Fruit fly (Drosophila melanogaster) whole organism, embryonic: ENCODE results near the gene CG16734.

Experiments
- Atf-2 ChIP-seq: fragments of 200-800 bp; sonication (Bioruptor generic); optimal IDR thresholded peaks from 2 replicates; lab custom pipeline; 2016; ENCODE audit warnings: missing biosample characterization, missing genetic modification characterization
- Awh ChIP-seq: fragments of 200-800 bp; sonication (Bioruptor generic); IDR thresholded peaks from 2 replicates; pipeline ENCODE4, ENCODE4 v1.3.6; 2022; ENCODE audit warnings: missing biosample characterization, missing genetic modification characterization
- Bgb ChIP-seq: fragments of 200-800 bp; sonication (Bioruptor generic); IDR thresholded peaks from 2 replicates; pipeline ENCODE4 v1.3.6; 2022; ENCODE audit warnings: missing biosample characterization, missing genetic modification characterization; ENCODE audit not compliant: partially characterized antibody
- Blimp-1 ChIP-seq: fragments of 200-800 bp; sonication (Bioruptor generic); optimal IDR thresholded peaks from 3 replicates; lab custom pipeline; 2018; ENCODE audit warnings: missing biosample characterization, missing genetic modification characterization, mild to moderate bottlenecking, moderate library complexity, missing genetic modification reagents
- CG10321 ChIP-seq: fragments of 200-800 bp; sonication (Bioruptor generic); IDR thresholded peaks from 2 replicates; pipeline ENCODE4 v1.3.6; 2022; ENCODE audit warnings: missing biosample characterization, missing genetic modification characterization
- CG10959 ChIP-seq: fragments of 200-800 bp; sonication (Bioruptor generic); IDR thresholded peaks from 2 replicates; pipeline ENCODE4 v1.3.6; 2022; ENCODE audit warnings: missing biosample characterization, missing genetic modification characterization
- CG11504 ChIP-seq: fragments of 200-800 bp; sonication (Bioruptor generic); optimal IDR thresholded peaks from 3 replicates; lab custom pipeline; 2019; ENCODE audit warnings: missing biosample characterization, mild to moderate bottlenecking, missing genetic modification characterization, moderate library complexity
- CG11560 ChIP-seq: fragments of 200-800 bp; sonication (Bioruptor generic); IDR thresholded peaks from 3 replicates; pipeline ENCODE4 v1.3.6; 2022; ENCODE audit warnings: missing biosample characterization, missing genetic modification characterization
- CG11723 ChIP-seq: fragments of 200-800 bp; sonication (Bioruptor generic); optimal IDR thresholded peaks from 2 replicates; lab custom pipeline; 2017; ENCODE audit warnings: missing biosample characterization, mild to moderate bottlenecking, missing genetic modification characterization
- CG13123 ChIP-seq: fragments of 200-800 bp; sonication (Bioruptor generic); optimal IDR thresholded peaks from 2 replicates; lab custom pipeline; 2016; ENCODE audit warnings: missing biosample characterization, missing genetic modification characterization
- CG15011 ChIP-seq: fragments of 200-800 bp; sonication (Bioruptor generic); optimal IDR thresholded peaks from 3 replicates; lab custom pipeline; 2018; ENCODE audit warnings: missing biosample characterization, mild to moderate bottlenecking, missing genetic modification characterization
- CG1792 ChIP-seq: fragments of 200-800 bp; sonication (Bioruptor generic); optimal IDR thresholded peaks from 2 replicates; lab custom pipeline; 2016; ENCODE audit warnings: missing biosample characterization, missing genetic modification characterization
- CG18764 ChIP-seq: fragments of 200-800 bp; sonication (Bioruptor generic); optimal IDR thresholded peaks from 3 replicates; lab custom pipeline; 2016; ENCODE audit warnings: missing biosample characterization, missing genetic modification characterization
- CG2202 ChIP-seq: fragments of 200-800 bp; sonication (Bioruptor generic); optimal IDR thresholded peaks from 2 replicates; lab custom pipeline; 2018; ENCODE audit warnings: missing biosample characterization, mild to moderate bottlenecking, missing genetic modification characterization
- CG2889 ChIP-seq: fragments of 200-800 bp; sonication (Bioruptor generic); IDR thresholded peaks from 3 replicates; pipeline ENCODE4 v1.3.6; 2022; ENCODE audit warnings: missing biosample characterization, missing genetic modification characterization
- CG32772 ChIP-seq: fragments of 200-800 bp; sonication (Bioruptor generic); IDR thresholded peaks from 2 replicates; pipeline ENCODE4 v1.3.6; 2022; ENCODE audit warnings: missing biosample characterization, missing genetic modification characterization
- CG3407 ChIP-seq: fragments of 200-800 bp; sonication (Bioruptor generic); optimal IDR thresholded peaks from 2 replicates; lab custom pipeline; 2018; ENCODE audit warnings: missing biosample characterization, mild to moderate bottlenecking, missing genetic modification characterization
- CG7745 ChIP-seq: fragments of 200-800 bp; sonication (Bioruptor generic); optimal IDR thresholded peaks from 2 replicates; lab custom pipeline; 2018; ENCODE audit warnings: missing biosample characterization, mild to moderate bottlenecking, missing genetic modification characterization, moderate library complexity
- CG8290 ChIP-seq, 3 experiments: fragments of 200-800 bp; sonication (Bioruptor generic); optimal IDR thresholded peaks; 2 replicates each; lab custom pipeline; 2016 to 2019; ENCODE audit warnings: missing biosample characterization in 3 of 3, missing genetic modification characterization in 3 of 3, mild to moderate bottlenecking in 2 of 3, moderate library complexity in 1 of 3
- CG8388 ChIP-seq: fragments of 200-800 bp; sonication (Bioruptor generic); optimal IDR thresholded peaks from 2 replicates; lab custom pipeline; 2019; ENCODE audit warnings: missing biosample characterization, mild to moderate bottlenecking, missing genetic modification characterization, moderate library complexity
- Camta ChIP-seq: fragments of 200-800 bp; sonication (Bioruptor generic); optimal IDR thresholded peaks from 2 replicates; lab custom pipeline; 2016; ENCODE audit warnings: missing biosample characterization, missing genetic modification characterization
- CrebB ChIP-seq: fragments of 200-800 bp; sonication (Bioruptor generic); optimal IDR thresholded peaks from 3 replicates; lab custom pipeline; 2018; ENCODE audit warnings: missing biosample characterization, mild to moderate bottlenecking, missing genetic modification characterization
- Dp ChIP-seq: fragments of 200-800 bp; sonication (Bioruptor generic); optimal IDR thresholded peaks from 2 replicates; lab custom pipeline; 2018; ENCODE audit warnings: missing biosample characterization, mild to moderate bottlenecking, missing genetic modification characterization, moderate library complexity
- Dref ChIP-seq: fragments of 200-800 bp; sonication (Bioruptor generic); IDR thresholded peaks from 2 replicates; pipeline ENCODE4 v1.3.6; 2022; ENCODE audit warnings: missing biosample characterization, missing genetic modification characterization
- E2f1 ChIP-seq: fragments of 200-800 bp; sonication (Bioruptor generic); IDR thresholded peaks from 2 replicates; pipeline ENCODE4 v1.3.6; 2022; ENCODE audit warnings: missing biosample characterization, missing genetic modification characterization
- Hand ChIP-seq: fragments of 200-800 bp; sonication (Bioruptor generic); optimal IDR thresholded peaks from 2 replicates; lab custom pipeline; 2017; ENCODE audit warnings: mild to moderate bottlenecking, missing biosample characterization, missing genetic modification reagents, missing genetic modification characterization
- Hey ChIP-seq: fragments of 200-800 bp; sonication (Bioruptor generic); optimal IDR thresholded peaks from 3 replicates; lab custom pipeline; 2018; ENCODE audit warnings: missing biosample characterization, mild to moderate bottlenecking, missing genetic modification characterization
- HmgZ ChIP-seq: fragments of 200-800 bp; sonication (Bioruptor generic); optimal IDR thresholded peaks from 2 replicates; lab custom pipeline; 2018; ENCODE audit warnings: missing biosample characterization, mild to moderate bottlenecking, missing genetic modification characterization
- Hr78 ChIP-seq, 2 experiments: fragments of 200-800 bp in 1 of 2; fragments of >200 bp in 1 of 2; sonication (Bioruptor generic) in 1 of 2; optimal IDR thresholded peaks; 2 replicates each; lab custom pipeline; 2017 to 2019; ENCODE audit warnings: missing biosample characterization in 2 of 2, missing genetic modification characterization in 2 of 2, mild to moderate bottlenecking in 1 of 2, moderate library complexity in 1 of 2
- Mad ChIP-seq: fragments of 200-800 bp; sonication (Bioruptor generic); optimal IDR thresholded peaks from 2 replicates; lab custom pipeline; 2016; ENCODE audit warnings: missing biosample characterization, missing genetic modification characterization
- NC2β ChIP-seq: fragments of 200-800 bp; sonication (Bioruptor generic); optimal IDR thresholded peaks from 2 replicates; lab custom pipeline; 2016; ENCODE audit warnings: missing biosample characterization, missing genetic modification characterization
- Ravus ChIP-seq: fragments of 200-800 bp; sonication (Bioruptor generic); IDR thresholded peaks from 2 replicates; pipeline ENCODE4 v1.3.6; 2022; ENCODE audit warnings: missing biosample characterization, missing genetic modification characterization
- Sry-β ChIP-seq: fragments of 200-800 bp; sonication (Bioruptor generic); optimal IDR thresholded peaks from 2 replicates; lab custom pipeline; 2018; ENCODE audit warnings: missing biosample characterization, mild to moderate bottlenecking, missing genetic modification characterization, moderate library complexity
- chif ChIP-seq, 2 experiments: fragments of 200-800 bp; sonication (Bioruptor generic); optimal IDR thresholded peaks; 3 replicates each; lab custom pipeline; 2016; ENCODE audit warnings: missing biosample characterization in 2 of 2, missing genetic modification characterization in 2 of 2
- crc ChIP-seq: fragments of 200-800 bp; sonication (Bioruptor generic); optimal IDR thresholded peaks from 2 replicates; lab custom pipeline; 2016; ENCODE audit warnings: missing biosample characterization, missing genetic modification characterization
- dysf ChIP-seq: fragments of 200-800 bp; sonication (Bioruptor generic); IDR thresholded peaks from 3 replicates; pipeline ENCODE4 v1.3.6; 2022; ENCODE audit warnings: missing biosample characterization, missing genetic modification characterization
- en ChIP-seq: fragments of 200-800 bp; sonication (Bioruptor generic); optimal IDR thresholded peaks from 2 replicates; lab custom pipeline; 2016; ENCODE audit warnings: missing biosample characterization, missing genetic modification characterization
- fd3F ChIP-seq: fragments of 200-800 bp; sonication (Bioruptor generic); optimal IDR thresholded peaks from 2 replicates; lab custom pipeline; 2018; ENCODE audit warnings: missing biosample characterization, mild to moderate bottlenecking, missing genetic modification characterization, moderate library complexity
- ken ChIP-seq: fragments of 200-800 bp; sonication (Bioruptor generic); IDR thresholded peaks from 3 replicates; pipeline ENCODE4 v1.3.6; 2022; ENCODE audit warnings: missing biosample characterization, missing genetic modification characterization
- lilli ChIP-seq: fragments of 200-800 bp; sonication (Bioruptor generic); optimal IDR thresholded peaks from 3 replicates; lab custom pipeline; 2016; ENCODE audit warnings: missing biosample characterization, missing genetic modification characterization
- mirr ChIP-seq: fragments of 200-800 bp; sonication (Bioruptor generic); optimal IDR thresholded peaks from 3 replicates; lab custom pipeline; 2018; ENCODE audit warnings: missing biosample characterization, mild to moderate bottlenecking, missing genetic modification characterization
- nmo ChIP-seq: fragments of 200-800 bp; sonication (Bioruptor generic); optimal IDR thresholded peaks from 2 replicates; lab custom pipeline; 2018; ENCODE audit warnings: missing biosample characterization, mild to moderate bottlenecking, missing genetic modification characterization, moderate library complexity
- odd ChIP-seq: fragments of 200-800 bp; sonication (Bioruptor generic); optimal IDR thresholded peaks from 2 replicates; lab custom pipeline; 2017; ENCODE audit warnings: missing biosample characterization, mild to moderate bottlenecking, missing genetic modification characterization
- onecut ChIP-seq: fragments of 200-800 bp; sonication (Bioruptor generic); IDR thresholded peaks from 2 replicates; pipeline ENCODE4 v1.3.6; 2022; ENCODE audit warnings: missing biosample characterization, missing genetic modification characterization
- phol ChIP-seq: fragments of 200-800 bp; sonication (Bioruptor generic); optimal IDR thresholded peaks from 3 replicates; lab custom pipeline; 2018; ENCODE audit warnings: missing biosample characterization, mild to moderate bottlenecking, missing genetic modification characterization, moderate library complexity
- schlank ChIP-seq: fragments of 200-800 bp; sonication (Bioruptor generic); optimal IDR thresholded peaks from 2 replicates; lab custom pipeline; 2018; ENCODE audit warnings: missing biosample characterization, mild to moderate bottlenecking, missing genetic modification characterization
- sisA ChIP-seq: fragments of 200-800 bp; sonication (Bioruptor generic); IDR thresholded peaks from 2 replicates; pipeline ENCODE4 v1.3.6; 2022; ENCODE audit warnings: missing biosample characterization, missing genetic modification characterization
- sob ChIP-seq: fragments of 200-800 bp; sonication (Bioruptor generic); IDR thresholded peaks from 2 replicates; pipeline ENCODE4 v1.3.6; 2022; ENCODE audit warnings: missing biosample characterization, missing genetic modification characterization
- sqz ChIP-seq: fragments of 200-800 bp; sonication (Bioruptor generic); optimal IDR thresholded peaks from 3 replicates; lab custom pipeline; 2018; ENCODE audit warnings: missing biosample characterization, mild to moderate bottlenecking, missing genetic modification characterization
- sr ChIP-seq: fragments of 200-800 bp; sonication (Bioruptor generic); IDR thresholded peaks from 3 replicates; pipeline ENCODE4 v1.3.6; 2022; ENCODE audit warnings: missing biosample characterization, missing genetic modification characterization
- vfl ChIP-seq: fragments of 200-800 bp; sonication (Bioruptor generic); optimal IDR thresholded peaks from 2 replicates; lab custom pipeline; 2016; ENCODE audit warnings: missing biosample characterization, missing genetic modification characterization
- yki ChIP-seq: fragments of >200 bp; optimal IDR thresholded peaks from 3 replicates; lab custom pipeline; 2018

The CG16734 gene

DNA sequence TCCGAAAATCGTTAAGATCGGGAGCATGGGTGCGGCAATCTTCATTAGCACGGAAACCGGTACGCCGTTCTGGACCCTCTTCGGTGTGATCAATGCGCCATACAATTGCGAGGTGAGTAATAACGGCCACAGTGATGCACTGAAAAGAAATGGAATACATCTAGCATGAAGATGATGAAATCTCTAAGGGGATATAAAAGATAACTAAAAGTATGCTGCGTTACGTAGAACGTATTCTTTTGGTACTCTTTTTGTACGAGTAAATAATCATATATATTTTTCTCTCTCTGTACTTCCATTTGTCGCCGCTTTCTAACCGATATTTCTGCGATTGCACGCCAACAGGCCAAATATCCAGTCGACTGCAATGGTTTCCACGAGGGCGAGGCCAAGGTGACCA lies 4.0 kb upstream of the CG16734 start (continued):
- TF ChIP-seq odd (no peak), fd3F (GFP tag; lab: Kevin White, UChicago) (no peak), Dp (no peak), CG11723 (GFP tag; lab: Kevin White, UChicago) (no peak), CG1792 (GFP tag; lab: Kevin White, UChicago) (no peak), Awh (GFP tag; lab: Robert Waterston, UW) (0 out of 2 replicates have a peak, but pooled peaks have one; percentile 45), en (GFP tag; lab: Kevin White, UChicago) (no peak), Ravus (GFP tag; lab: Robert Waterston, UW) (no peak), CrebB (tag; lab: Kevin White, UChicago) (no peak), Hey (tag; lab: Kevin White, UChicago) (no peak), nmo (GFP tag; lab: Kevin White, UChicago) (peak; percentile 32), dysf (0 out of 3 replicates have a peak, but pooled peaks have one; percentile 33), Sry-β (GFP tag; lab: Kevin White, UChicago) (no peak), CG8290 (GFP tag; optimal IDR thresholded peaks at IDR 0.05; lab: Kevin White, UChicago) (no peak), CG8290 (tag; optimal IDR thresholded peaks at IDR 0.05; lab: Kevin White, UChicago) (no peak), E2f1 (GFP tag; lab: Robert Waterston, UW) (peak; percentile 35; the same call in 1 of the 2 replicates), CG13123 (GFP tag; lab: Kevin White, UChicago) (no peak), Camta (GFP tag; lab: Kevin White, UChicago) (no peak), Atf-2 (GFP tag; lab: Kevin White, UChicago) (no peak), Bgb (GFP tag; lab: Robert Waterston, UW) (no peak), phol (peak; percentile 31), crc (GFP tag; lab: Kevin White, UChicago) (no peak), CG11504 (tag; lab: Kevin White, UChicago) (no peak), Blimp-1 (GFP tag; lab: Kevin White, UChicago) (peak; percentile 40), CG3407 (GFP tag; lab: Kevin White, UChicago) (no peak), Dref (GFP tag; lab: Robert Waterston, UW) (no peak), CG15011 (GFP tag; lab: Kevin White, UChicago) (no peak), sisA (GFP tag; lab: Robert Waterston, UW) (peak; percentile 27; the same call in 1 of the 2 replicates), CG2202 (tag; lab: Kevin White, UChicago) (no peak), yki (lab: Kevin White, UChicago) (no peak), Hand (GFP tag; lab: Kevin White, UChicago) (no peak), Mad (no peak), ken (GFP tag; lab: Robert Waterston, UW) (peak; percentile 33; the same call in 1 of the 3 replicates), sqz (no peak), CG10959 (no peak), schlank (tag; lab: Kevin White, UChicago) (no peak), HmgZ (no peak), CG18764 (GFP tag; lab: Kevin White, UChicago) (no peak), sob (no peak), mirr (no peak), Hr78 (GFP tag; optimal IDR thresholded peaks at IDR 0.05; lab: Kevin White, UChicago) (no peak), onecut (GFP tag; lab: Robert Waterston, UW) (no peak), vfl (GFP tag; lab: Kevin White, UChicago) (no peak), CG11560 (tag; lab: Robert Waterston, UW) (no peak), CG7745 (no peak), CG10321 (GFP tag; lab: Robert Waterston, UW) (no peak), CG32772 (no peak), NC2β (GFP tag; lab: Kevin White, UChicago) (no peak), chif (GFP tag; optimal IDR thresholded peaks at IDR 0.05; lab: Kevin White, UChicago) (peak in 1 of 2 experiments; percentile 23), CG2889 (GFP tag; lab: Robert Waterston, UW) (no peak), sr (GFP tag; lab: Robert Waterston, UW) (no peak), lilli (GFP tag; lab: Kevin White, UChicago) (peak; percentile 3), CG8388 (GFP tag; lab: Kevin White, UChicago) (peak; percentile 25)
